Worm (Caenorhabditis elegans): ENCODE results near the gene ZK285.2.

- TF ChIP-seq nhr-12 (tag; optimal IDR thresholded peaks at IDR 0.05) (no peak), elt-1 (tag; optimal IDR thresholded peaks at IDR 0.05; ENCODE audit: borderline replicate concordance, insufficient read depth) (no peak), nhr-237 (tag; optimal IDR thresholded peaks at IDR 0.05) (no peak), ztf-11 (tag; optimal IDR thresholded peaks at IDR 0.05) (no peak), sem-2 (GFP tag; optimal IDR thresholded peaks at IDR 0.05) (no peak), ceh-43 (GFP tag; optimal IDR thresholded peaks at IDR 0.05) (no peak), elt-3 (tag; optimal IDR thresholded peaks at IDR 0.05) (no peak), sptf-1 (tag; optimal IDR thresholded peaks at IDR 0.05) (no peak)
Observed at ce11 chrV:16017671-16018070, 29.0 kb upstream of the ZK285.2 start, which contains the start of gene srx-43.
